Fruit fly (Drosophila melanogaster) whole organism, embryonic: ENCODE data around the gene Ak1.

Source experiments
- BEAF-32 ChIP-seq: fragments of 200-800 bp; sonication (Bioruptor generic); optimal IDR thresholded peaks from 3 replicates; lab custom pipeline; 2017; ENCODE audit warnings: missing biosample characterization, missing genetic modification characterization, mild to moderate bottlenecking, moderate library complexity, missing genetic modification reagents
- Bgb ChIP-seq: fragments of 200-800 bp; sonication (Bioruptor generic); IDR thresholded peaks from 2 replicates; pipeline ENCODE4 v1.3.6; 2022; ENCODE audit warnings: missing biosample characterization, missing genetic modification characterization; ENCODE audit not compliant: partially characterized antibody
- C15 ChIP-seq: fragments of 200-800 bp; sonication (Bioruptor generic); IDR thresholded peaks from 3 replicates; pipeline ENCODE4 v1.3.6; 2022; ENCODE audit warnings: missing biosample characterization, missing genetic modification characterization
- CG10147 ChIP-seq: fragments of 200-800 bp; sonication (Bioruptor generic); optimal IDR thresholded peaks from 2 replicates; lab custom pipeline; 2019; ENCODE audit warnings: missing biosample characterization, mild to moderate bottlenecking, missing genetic modification characterization, moderate library complexity
- CG10959 ChIP-seq: fragments of 200-800 bp; sonication (Bioruptor generic); IDR thresholded peaks from 2 replicates; pipeline ENCODE4 v1.3.6; 2022; ENCODE audit warnings: missing biosample characterization, missing genetic modification characterization
- CG12769 ChIP-seq: fragments of 200-800 bp; sonication (Bioruptor generic); optimal IDR thresholded peaks from 2 replicates; lab custom pipeline; 2019; ENCODE audit warnings: missing biosample characterization, mild to moderate bottlenecking, missing genetic modification characterization, moderate library complexity
- CG13287 ChIP-seq: fragments of 200-800 bp; sonication (Bioruptor generic); IDR thresholded peaks from 2 replicates; pipeline ENCODE4 v1.3.6; 2022; ENCODE audit warnings: missing biosample characterization, missing genetic modification characterization; ENCODE audit not compliant: partially characterized antibody
- CG16779 ChIP-seq: fragments of 200-800 bp; sonication (Bioruptor generic); IDR thresholded peaks from 2 replicates; pipeline ENCODE4 v1.3.6; 2022; ENCODE audit warnings: missing biosample characterization, missing genetic modification characterization
- CG16813 ChIP-seq: fragments of 200-800 bp; sonication (Bioruptor generic); IDR thresholded peaks from 3 replicates; pipeline ENCODE4 v1.3.6; 2022; ENCODE audit warnings: missing biosample characterization, missing genetic modification characterization; ENCODE audit not compliant: partially characterized antibody
- CG2129 ChIP-seq: fragments of 200-800 bp; sonication (Bioruptor generic); IDR thresholded peaks from 2 replicates; pipeline ENCODE4 v1.3.6; 2022; ENCODE audit warnings: missing biosample characterization, missing genetic modification characterization; ENCODE audit not compliant: partially characterized antibody
- CG31365 ChIP-seq: fragments of 200-800 bp; sonication (Bioruptor generic); optimal IDR thresholded peaks from 2 replicates; lab custom pipeline; 2018; ENCODE audit warnings: missing biosample characterization, mild to moderate bottlenecking, missing genetic modification characterization
- CG32772 ChIP-seq: fragments of 200-800 bp; sonication (Bioruptor generic); IDR thresholded peaks from 2 replicates; pipeline ENCODE4 v1.3.6; 2022; ENCODE audit warnings: missing biosample characterization, missing genetic modification characterization
- CG34224 ChIP-seq: fragments of 200-800 bp; sonication (Bioruptor generic); IDR thresholded peaks from 3 replicates; pipeline ENCODE4 v1.3.6; 2022; ENCODE audit warnings: missing biosample characterization, missing genetic modification characterization; ENCODE audit not compliant: partially characterized antibody
- CG4424 ChIP-seq: fragments of 200-800 bp; sonication (Bioruptor generic); optimal IDR thresholded peaks from 3 replicates; lab custom pipeline; 2016; ENCODE audit warnings: missing biosample characterization, missing genetic modification characterization
- CG4617 ChIP-seq: fragments of 200-800 bp; sonication (Bioruptor generic); optimal IDR thresholded peaks from 3 replicates; lab custom pipeline; 2016; ENCODE audit warnings: missing biosample characterization, missing genetic modification characterization, borderline replicate concordance
- CG6791 ChIP-seq: fragments of 200-800 bp; sonication (Bioruptor generic); IDR thresholded peaks from 3 replicates; pipeline ENCODE4 v1.3.6; 2022; ENCODE audit warnings: missing biosample characterization, missing genetic modification characterization; ENCODE audit not compliant: partially characterized antibody
- CG7963 ChIP-seq: fragments of 200-800 bp; sonication (Bioruptor generic); IDR thresholded peaks from 3 replicates; pipeline ENCODE4 v1.3.6; 2022; ENCODE audit warnings: missing biosample characterization, missing genetic modification characterization; ENCODE audit not compliant: partially characterized antibody
- CG9797 ChIP-seq: fragments of 200-800 bp; sonication (Bioruptor generic); optimal IDR thresholded peaks from 3 replicates; lab custom pipeline; 2018; ENCODE audit warnings: missing biosample characterization, mild to moderate bottlenecking, missing genetic modification characterization
- Doc3 ChIP-seq: fragments of 200-800 bp; sonication (Bioruptor generic); IDR thresholded peaks from 3 replicates; pipeline ENCODE4 v1.3.6; 2022; ENCODE audit warnings: missing biosample characterization, missing genetic modification characterization; ENCODE audit not compliant: partially characterized antibody
- Dref ChIP-seq: fragments of 200-800 bp; sonication (Bioruptor generic); IDR thresholded peaks from 2 replicates; pipeline ENCODE4 v1.3.6; 2022; ENCODE audit warnings: missing biosample characterization, missing genetic modification characterization
- Hr51 ChIP-seq, 2 experiments: fragments of 200-800 bp; sonication (Bioruptor generic); optimal IDR thresholded peaks; 2 replicates in 1 of 2; 3 replicates in 1 of 2; lab custom pipeline; 2016 to 2018; ENCODE audit warnings: missing biosample characterization in 2 of 2, missing genetic modification characterization in 2 of 2, mild to moderate bottlenecking in 1 of 2, moderate library complexity in 1 of 2
- MBD-R2 ChIP-seq: fragments of 200-800 bp; sonication (Bioruptor generic); IDR thresholded peaks from 2 replicates; pipeline ENCODE4 v1.3.6; 2022; ENCODE audit warnings: missing biosample characterization, missing genetic modification characterization
- Myb ChIP-seq: fragments of 200-800 bp; sonication (Bioruptor generic); optimal IDR thresholded peaks from 2 replicates; lab custom pipeline; 2016; ENCODE audit warnings: missing biosample characterization, missing genetic modification characterization
- YL-1 ChIP-seq: fragments of 200-800 bp; sonication (Bioruptor generic); optimal IDR thresholded peaks from 3 replicates; lab custom pipeline; 2017; ENCODE audit warnings: missing biosample characterization, mild to moderate bottlenecking, missing genetic modification characterization
- amos ChIP-seq: fragments of 200-800 bp; sonication (Bioruptor generic); IDR thresholded peaks from 2 replicates; pipeline ENCODE4 v1.3.6; 2022; ENCODE audit warnings: missing biosample characterization, missing genetic modification characterization; ENCODE audit not compliant: partially characterized antibody
- ato ChIP-seq: fragments of 200-800 bp; sonication (Bioruptor generic); IDR thresholded peaks from 2 replicates; pipeline ENCODE4 v1.3.6; 2022; ENCODE audit warnings: missing biosample characterization, missing genetic modification characterization; ENCODE audit not compliant: partially characterized antibody
- ems ChIP-seq: fragments of 200-800 bp; sonication (Bioruptor generic); optimal IDR thresholded peaks from 3 replicates; lab custom pipeline; 2016; ENCODE audit warnings: missing biosample characterization, missing genetic modification characterization
- gfzf ChIP-seq: fragments of 200-800 bp; sonication (Bioruptor generic); optimal IDR thresholded peaks from 2 replicates; lab custom pipeline; 2016; ENCODE audit warnings: missing biosample characterization, mild to moderate bottlenecking, missing genetic modification characterization, moderate library complexity
- hbn ChIP-seq: fragments of 200-800 bp; sonication (Bioruptor generic); IDR thresholded peaks from 2 replicates; pipeline ENCODE4 v1.3.6; 2022; ENCODE audit warnings: missing biosample characterization, missing genetic modification characterization; ENCODE audit not compliant: partially characterized antibody
- inv ChIP-seq: fragments of 200-800 bp; sonication (Bioruptor generic); IDR thresholded peaks from 2 replicates; pipeline ENCODE4 v1.3.6; 2022; ENCODE audit warnings: missing biosample characterization, missing genetic modification characterization; ENCODE audit not compliant: partially characterized antibody
- knrl ChIP-seq: fragments of 200-800 bp; sonication (Bioruptor generic); IDR thresholded peaks from 3 replicates; pipeline ENCODE4 v1.3.6; 2022; ENCODE audit warnings: missing biosample characterization, missing genetic modification characterization; ENCODE audit not compliant: partially characterized antibody
- nerfin-2 ChIP-seq: fragments of 200-800 bp; sonication (Bioruptor generic); IDR thresholded peaks from 2 replicates; pipeline ENCODE4 v1.3.6; 2022; ENCODE audit warnings: missing biosample characterization, missing genetic modification characterization; ENCODE audit not compliant: partially characterized antibody
- pho ChIP-seq: fragments of 200-800 bp; sonication (Bioruptor generic); optimal IDR thresholded peaks from 2 replicates; lab custom pipeline; 2016; ENCODE audit warnings: missing biosample characterization, missing genetic modification characterization
- pzg ChIP-seq: fragments of 200-800 bp; sonication (Bioruptor generic); optimal IDR thresholded peaks from 3 replicates; lab custom pipeline; 2018; ENCODE audit warnings: missing biosample characterization, mild to moderate bottlenecking, missing genetic modification characterization, moderate library complexity
- schlank ChIP-seq: fragments of 200-800 bp; sonication (Bioruptor generic); optimal IDR thresholded peaks from 2 replicates; lab custom pipeline; 2018; ENCODE audit warnings: missing biosample characterization, mild to moderate bottlenecking, missing genetic modification characterization
- sd ChIP-seq: fragments of 200-800 bp; sonication (Bioruptor generic); optimal IDR thresholded peaks from 3 replicates; lab custom pipeline; 2018; ENCODE audit warnings: missing biosample characterization, mild to moderate bottlenecking, missing genetic modification characterization, moderate library complexity
- sna ChIP-seq: fragments of 200-800 bp; sonication (Bioruptor generic); IDR thresholded peaks from 2 replicates; pipeline ENCODE4 v1.3.6; 2022; ENCODE audit warnings: missing biosample characterization, missing genetic modification characterization; ENCODE audit not compliant: partially characterized antibody
- unc-4 ChIP-seq: fragments of 200-800 bp; sonication (Bioruptor generic); IDR thresholded peaks from 2 replicates; pipeline ENCODE4 v1.3.6; 2022; ENCODE audit warnings: missing biosample characterization, missing genetic modification characterization; ENCODE audit not compliant: partially characterized antibody
- z ChIP-seq: fragments of 200-800 bp; sonication (Bioruptor generic); IDR thresholded peaks from 3 replicates; pipeline ENCODE4 v1.3.6; 2022; ENCODE audit warnings: missing biosample characterization, missing genetic modification characterization
- zen2 ChIP-seq: fragments of 200-800 bp; sonication (Bioruptor generic); IDR thresholded peaks from 3 replicates; pipeline ENCODE4 v1.3.6; 2022; ENCODE audit warnings: missing biosample characterization, missing genetic modification characterization; ENCODE audit not compliant: partially characterized antibody
- zfh2 ChIP-seq: fragments of 200-800 bp; sonication (Bioruptor generic); optimal IDR thresholded peaks from 2 replicates; lab custom pipeline; 2016; ENCODE audit warnings: missing biosample characterization, missing genetic modification characterization

The Ak1 gene

DNA sequence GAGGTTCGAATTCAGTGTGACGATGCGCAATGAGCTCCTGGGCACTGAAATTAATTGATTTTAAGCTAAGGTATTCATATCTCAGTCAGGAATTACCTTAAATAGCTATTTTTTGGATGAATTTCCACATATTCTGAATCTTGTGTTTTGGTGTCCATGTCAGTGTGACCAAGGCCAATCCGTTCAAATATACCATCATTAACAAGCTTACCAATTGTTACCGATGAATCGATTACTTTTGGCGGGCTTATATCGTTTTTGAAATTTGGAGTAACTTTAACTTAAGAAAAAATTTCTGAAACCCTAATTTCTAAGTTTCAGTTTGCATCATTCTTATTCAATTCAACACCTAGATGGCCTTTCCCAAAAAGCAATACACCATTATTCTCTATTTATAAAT is 2.0 kb upstream of the Ak1 start, which contains the start of gene Tsen54 (continued):
- TF ChIP-seq Myb (GFP tag; lab: Kevin White, UChicago) (peak; percentile 13), ems (GFP tag; lab: Kevin White, UChicago) (no peak), CG10147 (GFP tag; lab: Kevin White, UChicago) (no peak), pzg (GFP tag; lab: Kevin White, UChicago) (peak; percentile 66), hbn (GFP tag; lab: Robert Waterston, UW) (peak; percentile 64), CG13287 (GFP tag; lab: Robert Waterston, UW) (peak; percentile 84), CG4617 (peak; percentile 44), Bgb (peak; percentile 76), BEAF-32 (GFP tag; lab: Kevin White, UChicago) (peak; percentile 77), z (GFP tag; lab: Robert Waterston, UW) (no peak), MBD-R2 (GFP tag; lab: Robert Waterston, UW) (peak; percentile 55; the same call in 1 of the 2 replicates), CG6791 (peak; percentile 72), CG7963 (peak; percentile 61; the same call in 1 of the 3 replicates), CG16813 (GFP tag; lab: Robert Waterston, UW) (peak; percentile 59), inv (GFP tag; lab: Robert Waterston, UW) (peak; percentile 38; the same call in 1 of the 2 replicates), knrl (peak; percentile 58; the same call in 2 of the 3 replicates), YL-1 (GFP tag; lab: Kevin White, UChicago) (peak; percentile 21), CG10959 (GFP tag; lab: Robert Waterston, UW) (no peak), Dref (GFP tag; lab: Robert Waterston, UW) (peak; percentile 78), nerfin-2 (GFP tag; lab: Robert Waterston, UW) (peak; percentile 45; the same call in 1 of the 2 replicates), pho (GFP tag; lab: Kevin White, UChicago) (no peak), CG9797 (GFP tag; lab: Kevin White, UChicago) (peak; percentile 40), ato (GFP tag; lab: Robert Waterston, UW) (peak; percentile 50; the same call in 1 of the 2 replicates), gfzf (GFP tag; lab: Kevin White, UChicago) (peak; percentile 77), CG32772 (GFP tag; lab: Robert Waterston, UW) (no peak), CG34224 (GFP tag; lab: Robert Waterston, UW) (peak; percentile 77), Hr51 (GFP tag; optimal IDR thresholded peaks at IDR 0.05; lab: Kevin White, UChicago) (no peak), zen2 (peak; percentile 51; the same call in 1 of the 3 replicates), CG2129 (GFP tag; lab: Robert Waterston, UW) (0 out of 2 replicates have a peak, but pooled peaks have one; percentile 21), Doc3 (GFP tag; lab: Robert Waterston, UW) (peak; percentile 58; the same call in 2 of the 3 replicates), amos (GFP tag; lab: Robert Waterston, UW) (peak; percentile 75; the same call in 1 of the 2 replicates), schlank (tag; lab: Kevin White, UChicago) (no peak), unc-4 (peak; percentile 80), CG16779 (no peak), C15 (GFP tag; lab: Robert Waterston, UW) (no peak), sna (GFP tag; lab: Robert Waterston, UW) (peak; percentile 63; the same call in 1 of the 2 replicates)

DNA sequence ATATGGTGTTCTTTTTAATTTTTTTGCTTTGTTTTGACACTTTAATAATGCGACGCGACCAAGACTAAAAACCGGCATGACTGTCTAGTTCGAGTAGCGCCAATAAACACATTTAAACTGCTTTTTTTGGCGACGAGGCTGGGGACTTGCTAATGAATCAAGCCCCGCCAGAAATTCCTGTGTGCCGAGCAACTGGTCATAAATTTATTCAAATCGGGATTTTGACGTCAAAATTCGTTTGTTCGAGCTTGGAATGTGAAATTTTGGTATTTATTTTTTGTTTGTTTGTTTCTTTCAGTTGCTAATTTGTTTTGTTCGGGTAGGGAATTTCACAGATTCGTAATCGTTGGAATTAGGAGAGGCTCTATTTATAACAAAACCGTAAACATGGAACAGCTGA is 902 bp downstream of the Ak1 start:
- TF ChIP-seq CG31365 (tag; lab: Kevin White, UChicago), result no peak
- TF ChIP-seq CG12769, result peak; percentile 58
- no peak for TF ChIP-seq CG4424 (GFP tag; lab: Kevin White, UChicago)
- TF ChIP-seq zfh2 (GFP tag; lab: Kevin White, UChicago), result no peak
- TF ChIP-seq sd, result peak; percentile 96
- TF ChIP-seq, all 482 proteins: peak for 2
